Worm (Caenorhabditis elegans): ENCODE measurements around the gene oac-8.

DNA sequence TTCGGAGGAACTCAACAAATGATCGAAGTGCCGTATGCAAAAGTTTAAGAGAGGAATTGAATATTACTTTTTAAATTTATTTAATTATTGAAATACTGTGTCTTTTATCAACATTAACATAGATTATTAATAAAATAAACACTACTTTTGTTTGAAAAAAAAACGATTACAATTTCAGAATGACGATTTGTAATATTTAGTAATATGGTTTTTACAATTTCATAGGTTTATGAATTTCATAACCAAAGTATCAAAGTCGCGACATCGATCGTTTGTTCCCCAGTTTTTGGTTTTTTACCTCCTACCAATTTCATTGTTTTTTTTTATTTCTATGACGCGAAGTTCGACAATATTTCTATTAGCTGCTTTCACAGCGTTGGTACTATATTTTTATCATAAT lies 15.6 kb downstream of the oac-8 start, which contains the start of gene R09H10.1:
- TF ChIP-seq ceh-24 (tag; optimal IDR thresholded peaks at IDR 0.05) = no peak
- TF ChIP-seq ceh-14 (tag; optimal IDR thresholded peaks at IDR 0.05) = no peak
- no peak for TF ChIP-seq ceh-48 (tag; optimal IDR thresholded peaks at IDR 0.05)

Data from whole organism, late embryonic.